Fruit fly (Drosophila melanogaster) whole organism, adult: Measurements from ENCODE around the gene Atg16.

Source experiments
- CG5204 ChIP-seq: fragments of 200-800 bp; sonication (Bioruptor generic); optimal IDR thresholded peaks from 2 replicates; lab custom pipeline; 2016; ENCODE audit warnings: missing biosample characterization, missing genetic modification characterization
- cic ChIP-seq: fragments of 200-800 bp; sonication (Bioruptor generic); optimal IDR thresholded peaks from 2 replicates; lab custom pipeline; 2017; ENCODE audit warnings: missing biosample characterization, mild to moderate bottlenecking, missing genetic modification characterization, moderate library complexity

DNA sequence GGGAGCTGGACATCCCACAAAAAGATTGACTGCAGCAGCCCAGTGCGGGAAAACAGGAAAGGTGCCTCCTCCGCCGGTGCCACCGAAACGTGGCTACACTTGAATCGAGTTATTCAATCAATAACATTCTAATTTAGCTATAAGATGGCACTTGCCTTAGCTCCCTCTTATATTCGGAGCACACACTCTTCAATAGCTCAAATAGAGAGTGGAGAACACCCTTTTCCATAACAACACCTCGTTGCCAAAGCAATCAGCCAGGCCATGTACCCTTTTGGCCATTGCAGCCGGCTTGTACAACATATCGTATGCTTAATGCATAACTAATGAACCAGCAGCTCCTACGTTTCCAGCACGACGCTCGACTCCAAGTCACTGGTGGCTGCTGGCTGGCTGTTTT, 2.9 kb upstream of the Atg16 start:
- TF ChIP-seq cic (GFP tag; lab: Kevin White, UChicago) (no peak), CG5204 (no peak)
